Worm (Caenorhabditis elegans) whole organism, L1 larva: ENCODE data around the gene str-130.

ENCODE experiments used
- C16A3.4 ChIP-seq: fragments of 150-350 bp; optimal IDR thresholded peaks from 2 replicates; lab custom pipeline; 2014; ENCODE audit warnings: missing biosample characterization, missing genetic modification characterization
- ama-1 ChIP-seq: fragments of 150-350 bp; optimal IDR thresholded peaks from 2 replicates; lab custom pipeline; 2014
- blmp-1 ChIP-seq: fragments of 150-350 bp; optimal IDR thresholded peaks from 2 replicates; lab custom pipeline; 2014; ENCODE audit warnings: missing biosample characterization, missing genetic modification characterization
- egl-27 ChIP-seq, 2 experiments: fragments of 150-350 bp in 1 of 2; sonication (generic microtip); optimal IDR thresholded peaks; 3 replicates each; lab custom pipeline; 2017 to 2018; ENCODE audit warnings: missing biosample characterization in 2 of 2, missing genetic modification characterization in 2 of 2, missing genetic modification reagents in 2 of 2
- fos-1 ChIP-seq: fragments of 150-350 bp; optimal IDR thresholded peaks from 2 replicates; lab custom pipeline; 2014; ENCODE audit warnings: missing biosample characterization, missing genetic modification characterization
- lin-39 ChIP-seq: fragments of 150-350 bp; optimal IDR thresholded peaks from 2 replicates; lab custom pipeline; 2014; ENCODE audit warnings: missing biosample characterization, missing genetic modification reagents, missing genetic modification characterization
- lir-3 ChIP-seq: sonication (generic microtip); optimal IDR thresholded peaks from 2 replicates; lab custom pipeline; 2016; ENCODE audit warnings: mild to moderate bottlenecking, missing genetic modification characterization, moderate library complexity, missing compliant biosample characterization; ENCODE audit not compliant: poor library complexity
- mdl-1 ChIP-seq, 2 experiments: fragments of 150-350 bp; optimal IDR thresholded peaks; 2 replicates each; lab custom pipeline; 2014 to 2017; ENCODE audit warnings: missing biosample characterization in 2 of 2, missing genetic modification characterization in 2 of 2, inconsistent platforms in 1 of 2
- nhr-76 ChIP-seq: sonication (generic microtip); optimal IDR thresholded peaks from 2 replicates; lab custom pipeline; 2017; ENCODE audit warnings: missing biosample characterization, missing genetic modification characterization
- pax-3 ChIP-seq: fragments of 200-800 bp; sonication (Bioruptor generic); optimal IDR thresholded peaks from 2 replicates; lab custom pipeline; 2018; ENCODE audit warnings: mild to moderate bottlenecking, missing genetic modification characterization, moderate library complexity, missing compliant biosample characterization
- snpc-4 ChIP-seq: fragments of 150-350 bp; optimal IDR thresholded peaks from 2 replicates; lab custom pipeline; 2014; ENCODE audit warnings: missing biosample characterization, missing genetic modification characterization
- sox-4 ChIP-seq: sonication (generic microtip); optimal IDR thresholded peaks from 2 replicates; lab custom pipeline; 2016; ENCODE audit warnings: missing genetic modification characterization, missing compliant biosample characterization

- no peak for TF ChIP-seq egl-27 (tag; optimal IDR thresholded peaks at IDR 0.05; lab: Kevin White, UChicago)
- TF ChIP-seq fos-1, result no peak
- no peak for TF ChIP-seq snpc-4
- TF ChIP-seq blmp-1 (tag; lab: Kevin White, UChicago), result no peak
- TF ChIP-seq ama-1, result no peak
- no peak for TF ChIP-seq nhr-76
- no peak for TF ChIP-seq mdl-1 (tag; optimal IDR thresholded peaks at IDR 0.05; lab: Kevin White, UChicago)
- no peak for TF ChIP-seq pax-3 (tag; lab: Kevin White, UChicago)
- TF ChIP-seq lir-3 (tag; lab: Kevin White, UChicago), result no peak
- no peak for TF ChIP-seq sox-4
- no peak for TF ChIP-seq C16A3.4 (tag; lab: Kevin White, UChicago)
- TF ChIP-seq lin-39 (tag; lab: Kevin White, UChicago), result no peak
Measured at ce11 chrV:8098239-8098638, 7.7 kb upstream of the str-130 start, which contains the start of gene str-145.
